Fruit fly (Drosophila melanogaster) S2 (cell line): Measurements from ENCODE around the gene AstA-R1.

ENCODE experiments used
- CG8478 ChIP-seq: fragments of >200 bp; optimal IDR thresholded peaks from 2 replicates; lab custom pipeline; 2018
- CTCF ChIP-seq, 2 experiments: fragments of >200 bp; optimal IDR thresholded peaks; 2 replicates each; lab custom pipeline; 2018

AstA-R1 gene

DNA sequence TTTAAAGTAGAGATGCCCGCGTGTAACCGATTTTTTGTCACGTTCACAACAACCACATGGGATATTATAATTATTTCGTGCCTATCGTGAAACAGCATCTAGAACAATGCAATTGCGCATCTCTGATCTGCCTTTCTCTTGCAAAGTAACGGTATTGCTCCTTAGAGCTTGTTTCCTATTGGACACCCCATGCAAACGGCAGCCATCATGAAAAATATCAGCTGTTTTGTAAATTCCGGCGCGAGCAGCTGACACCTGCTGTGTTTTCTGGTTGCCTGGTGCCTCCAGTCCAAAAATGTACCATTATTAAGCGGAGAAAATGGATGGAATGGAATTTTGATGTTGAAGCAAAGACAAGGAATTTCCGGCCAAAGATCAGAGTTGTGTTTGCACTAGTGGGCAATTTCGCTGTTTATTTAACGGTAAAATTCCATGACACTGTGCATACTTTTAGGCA, 129.9 kb downstream of the AstA-R1 start:
- TF ChIP-seq CG8478 (lab: Kevin White, UChicago) (no peak), CTCF (optimal IDR thresholded peaks at IDR 0.05; lab: Kevin White, UChicago) (no peak)

DNA sequence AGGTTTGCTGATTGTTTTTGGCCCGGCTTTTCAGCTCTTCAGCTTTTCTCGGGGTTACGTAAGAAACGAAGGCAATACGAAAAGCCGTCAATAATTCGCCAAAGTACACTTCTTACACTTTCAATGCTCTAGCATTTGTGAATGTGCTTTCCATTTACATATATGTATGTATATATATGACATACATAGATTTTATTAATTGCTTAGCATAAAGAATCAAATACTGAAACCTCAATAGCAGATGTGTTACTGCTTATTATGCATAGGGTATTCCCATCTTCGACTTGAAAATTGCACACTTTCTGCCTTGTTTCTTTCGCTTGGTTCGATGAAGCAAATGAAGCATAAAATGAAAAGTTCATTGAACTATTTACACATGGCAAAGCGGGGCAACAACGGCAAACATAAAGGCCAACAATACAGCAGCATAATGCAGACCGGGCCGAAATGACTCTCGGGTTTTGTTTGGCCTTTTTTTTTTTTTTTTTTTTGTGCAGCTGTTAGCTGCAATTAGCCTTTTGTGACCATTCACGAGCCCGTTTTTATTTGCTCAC, 136.3 kb downstream of the AstA-R1 start:
- TF ChIP-seq CTCF (optimal IDR thresholded peaks at IDR 0.05; lab: Kevin White, UChicago) (no peak), CG8478 (lab: Kevin White, UChicago) (no peak)

DNA sequence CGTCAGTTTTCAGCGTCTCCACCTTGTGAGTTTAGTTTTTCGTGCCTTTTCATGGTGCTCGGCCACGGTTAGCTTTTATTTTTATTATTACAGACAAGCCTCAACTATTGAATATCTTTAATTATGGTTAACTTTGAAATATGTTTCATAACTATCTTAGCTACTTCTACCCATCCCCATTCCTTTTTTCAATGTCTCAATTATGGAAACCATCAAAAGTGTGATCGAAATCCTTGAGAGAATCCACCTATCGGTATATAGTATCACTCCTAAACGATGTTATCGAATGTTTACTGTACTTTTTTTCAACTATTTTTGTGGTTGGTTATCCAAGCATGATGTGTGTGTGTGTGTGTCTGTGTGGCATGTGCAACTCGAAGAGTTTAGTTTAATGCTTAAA, 139.7 kb downstream of the AstA-R1 start:
- no peak for TF ChIP-seq CG8478 (lab: Kevin White, UChicago)

DNA sequence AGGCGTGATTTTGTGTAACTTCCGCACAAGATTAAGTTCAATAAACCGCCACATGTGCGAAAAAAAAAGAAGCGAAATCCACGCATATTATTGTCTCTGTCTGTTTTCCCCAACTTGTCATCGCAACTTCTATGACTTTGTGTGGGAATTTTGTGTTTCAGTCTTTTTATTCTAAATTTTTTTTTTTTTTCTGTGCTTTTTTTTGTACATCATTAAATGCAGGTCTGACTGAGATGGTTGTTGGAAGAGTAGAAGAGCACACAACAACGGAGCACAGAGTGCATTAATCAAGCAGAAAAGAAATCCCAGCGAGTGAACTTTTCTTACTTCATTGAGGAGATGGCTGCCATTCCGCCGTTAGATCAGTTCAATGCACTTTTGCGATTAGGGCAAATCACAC, 141.3 kb downstream of the AstA-R1 start:
- TF ChIP-seq CG8478 (lab: Kevin White, UChicago) (no peak), CTCF (optimal IDR thresholded peaks at IDR 0.05; lab: Kevin White, UChicago) (no peak)
